Fruit fly (Drosophila melanogaster) whole organism, wandering third instar larva: Measurements from ENCODE around the gene jar.

Experiments used
- Abd-B ChIP-seq: fragments of >200 bp; optimal IDR thresholded peaks from 2 replicates; lab custom pipeline; 2017; ENCODE audit warnings: missing biosample characterization, missing genetic modification characterization
- CG9705 ChIP-seq: fragments of 200-800 bp; sonication (Bioruptor generic); optimal IDR thresholded peaks from 2 replicates; lab custom pipeline; 2018; ENCODE audit warnings: missing biosample characterization, mild to moderate bottlenecking, missing genetic modification characterization
- CrebA ChIP-seq: fragments of 200-800 bp; sonication (Bioruptor generic); optimal IDR thresholded peaks from 2 replicates; lab custom pipeline; 2016; ENCODE audit warnings: missing biosample characterization, mild to moderate bottlenecking, missing genetic modification characterization, borderline replicate concordance
- Dfd ChIP-seq: fragments of >200 bp; optimal IDR thresholded peaks from 2 replicates; lab custom pipeline; 2017; ENCODE audit warnings: missing biosample characterization, missing genetic modification characterization
- Dif ChIP-seq: fragments of 200-275, 200-300 bp; sonication (Bioruptor generic); optimal IDR thresholded peaks from 2 replicates; lab custom pipeline; 2018; ENCODE audit warnings: missing biosample characterization, missing genetic modification characterization; ENCODE audit not compliant: partially characterized antibody
- HLH106 ChIP-seq: fragments of 200-800 bp; optimal IDR thresholded peaks from 3 replicates; lab custom pipeline; 2019; ENCODE audit warnings: missing biosample characterization, mild to moderate bottlenecking, missing genetic modification characterization, moderate library complexity
- Hr78 ChIP-seq: fragments of >200 bp; optimal IDR thresholded peaks from 2 replicates; lab custom pipeline; 2017; ENCODE audit warnings: missing biosample characterization, missing genetic modification characterization
- Hr83 ChIP-seq: fragments of 200-300 bp; sonication (Bioruptor generic); optimal IDR thresholded peaks from 2 replicates; lab custom pipeline; 2016; ENCODE audit warnings: missing biosample characterization, mild to moderate bottlenecking, missing genetic modification characterization, moderate library complexity; ENCODE audit not compliant: poor library complexity, severe bottlenecking
- Myc ChIP-seq: fragments of >200 bp; optimal IDR thresholded peaks from 2 replicates; lab custom pipeline; 2017
- N ChIP-seq: fragments of >200 bp; optimal IDR thresholded peaks from 2 replicates; lab custom pipeline; 2018; ENCODE audit warnings: missing biosample characterization, missing external identifiers, missing genetic modification characterization
- OdsH ChIP-seq: fragments of 200-800 bp; sonication (Bioruptor generic); optimal IDR thresholded peaks from 2 replicates; lab custom pipeline; 2016; ENCODE audit warnings: missing biosample characterization, mild to moderate bottlenecking, missing genetic modification characterization
- Rel ChIP-seq, 2 experiments: fragments of 200-800 bp; sonication (Bioruptor generic) in 1 of 2; optimal IDR thresholded peaks; 2 replicates in 1 of 2; 3 replicates in 1 of 2; lab custom pipeline; 2016 to 2019; ENCODE audit warnings: mild to moderate bottlenecking in 2 of 2, missing biosample characterization in 2 of 2, missing genetic modification characterization in 2 of 2, moderate library complexity in 1 of 2
- Sp1 ChIP-seq: fragments of 200-800 bp; sonication (Bioruptor generic); optimal IDR thresholded peaks from 3 replicates; lab custom pipeline; 2019; ENCODE audit warnings: missing biosample characterization, mild to moderate bottlenecking, missing genetic modification characterization, moderate library complexity
- Vsx2 ChIP-seq: fragments of 200-300, 225-300 bp; sonication (Bioruptor generic); optimal IDR thresholded peaks from 2 replicates; lab custom pipeline; 2018; ENCODE audit warnings: missing biosample characterization, missing genetic modification characterization; ENCODE audit not compliant: partially characterized antibody
- br ChIP-seq: fragments of 200-800 bp; sonication (Bioruptor generic); optimal IDR thresholded peaks from 2 replicates; lab custom pipeline; 2016; ENCODE audit warnings: missing biosample characterization, missing genetic modification characterization
- brk ChIP-seq: fragments of 200-800 bp; sonication (Bioruptor generic); optimal IDR thresholded peaks from 2 replicates; lab custom pipeline; 2016; ENCODE audit warnings: missing biosample characterization, mild to moderate bottlenecking, missing genetic modification characterization
- dmrt93B ChIP-seq: fragments of 200-800 bp; sonication (Bioruptor generic); optimal IDR thresholded peaks from 2 replicates; lab custom pipeline; 2018; ENCODE audit warnings: missing biosample characterization, mild to moderate bottlenecking, missing genetic modification characterization
- dsf ChIP-seq: sonication (Bioruptor generic); optimal IDR thresholded peaks from 2 replicates; lab custom pipeline; 2016; ENCODE audit warnings: missing biosample characterization, missing genetic modification characterization, borderline replicate concordance
- ey ChIP-seq: fragments of 200-800 bp; sonication (Bioruptor generic); optimal IDR thresholded peaks from 2 replicates; lab custom pipeline; 2016; ENCODE audit warnings: missing biosample characterization, missing genetic modification characterization
- foxo ChIP-seq, 2 experiments: fragments of 200-800 bp; sonication (Bioruptor generic); optimal IDR thresholded peaks; 2 replicates in 1 of 2; 3 replicates in 1 of 2; lab custom pipeline; 2016 to 2017; ENCODE audit warnings: missing biosample characterization in 2 of 2, missing genetic modification characterization in 2 of 2
- fru ChIP-seq: fragments of 200-800 bp; sonication (Bioruptor generic); optimal IDR thresholded peaks from 3 replicates; lab custom pipeline; 2016; ENCODE audit warnings: missing biosample characterization, mild to moderate bottlenecking, missing genetic modification characterization
- h ChIP-seq: fragments of 200-800 bp; sonication (Bioruptor generic); optimal IDR thresholded peaks from 3 replicates; lab custom pipeline; 2016; ENCODE audit warnings: missing biosample characterization, mild to moderate bottlenecking, missing genetic modification characterization
- jim ChIP-seq: fragments of 175-275, 200-325 bp; sonication (Bioruptor generic); optimal IDR thresholded peaks from 2 replicates; lab custom pipeline; 2016; ENCODE audit warnings: missing biosample characterization, mild to moderate bottlenecking, missing genetic modification characterization
- lola ChIP-seq: fragments of >200 bp; optimal IDR thresholded peaks from 2 replicates; lab custom pipeline; 2017; ENCODE audit warnings: missing biosample characterization, missing genetic modification characterization
- pan ChIP-seq: fragments of >200 bp; optimal IDR thresholded peaks from 2 replicates; lab custom pipeline; 2017
- psq ChIP-seq: fragments of 200-800 bp; sonication (Bioruptor generic); optimal IDR thresholded peaks from 3 replicates; lab custom pipeline; 2017; ENCODE audit warnings: missing biosample characterization, mild to moderate bottlenecking, missing genetic modification characterization, moderate library complexity
- rgr ChIP-seq: fragments of 200-800 bp; sonication (Bioruptor generic); optimal IDR thresholded peaks from 3 replicates; lab custom pipeline; 2016; ENCODE audit warnings: missing biosample characterization, mild to moderate bottlenecking, missing genetic modification characterization
- sage ChIP-seq: fragments of 200-800 bp; sonication (Bioruptor generic); optimal IDR thresholded peaks from 2 replicates; lab custom pipeline; 2016; ENCODE audit warnings: missing biosample characterization, mild to moderate bottlenecking, missing genetic modification characterization
- sv ChIP-seq: fragments of 200-800 bp; sonication (Bioruptor generic); optimal IDR thresholded peaks from 3 replicates; lab custom pipeline; 2016; ENCODE audit warnings: missing biosample characterization, missing genetic modification characterization
- tai ChIP-seq: sonication (Bioruptor generic); optimal IDR thresholded peaks from 2 replicates; lab custom pipeline; 2016; ENCODE audit warnings: missing biosample characterization, missing genetic modification characterization
- usp ChIP-seq: fragments of >200 bp; optimal IDR thresholded peaks from 2 replicates; lab custom pipeline; 2017; ENCODE audit warnings: missing biosample characterization, missing genetic modification characterization
- woc ChIP-seq: sonication (Bioruptor generic); optimal IDR thresholded peaks from 2 replicates; lab custom pipeline; 2016; ENCODE audit warnings: missing biosample characterization, mild to moderate bottlenecking, missing genetic modification characterization

jar gene

DNA sequence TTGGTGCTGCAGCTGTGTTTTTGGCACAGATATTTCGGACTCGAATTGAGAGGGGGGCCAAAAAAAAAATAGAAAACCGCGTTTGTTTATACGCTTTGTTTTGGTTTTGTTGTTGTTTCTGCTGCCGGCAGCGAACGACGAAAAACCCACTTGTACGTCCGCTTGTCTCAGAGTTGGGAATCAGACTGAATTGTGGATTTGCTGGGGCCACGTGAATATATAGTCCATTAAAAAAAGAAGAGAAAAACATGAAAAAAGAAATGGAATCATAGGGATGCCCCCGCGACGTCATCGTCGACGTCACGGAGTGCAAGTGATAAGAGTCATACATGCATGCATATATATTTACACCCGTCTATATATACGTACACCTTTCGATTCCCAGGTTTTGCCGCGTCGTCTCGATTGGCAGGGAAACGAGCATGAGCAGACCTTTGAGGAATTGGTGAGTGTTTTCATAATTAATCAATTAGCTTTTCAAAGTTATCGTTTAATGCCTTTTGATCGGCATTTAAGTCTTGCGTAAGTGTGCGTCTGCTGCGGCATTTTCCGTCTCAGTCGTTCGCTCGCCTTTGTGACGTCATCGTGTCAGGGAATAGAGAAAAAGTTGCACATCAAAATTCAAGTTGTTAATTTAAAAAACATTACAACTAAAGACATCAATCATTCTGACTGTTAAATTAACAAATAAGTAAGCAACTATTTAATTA is 48.8 kb upstream of the jar start:
- TF ChIP-seq Rel (GFP tag; optimal IDR thresholded peaks at IDR 0.05; lab: Kevin White, UChicago) (no peak), Rel (tag; optimal IDR thresholded peaks at IDR 0.05; lab: Kevin White, UChicago) (peak; percentile 87), h (no peak), lola (GFP tag; lab: Kevin White, UChicago) (no peak), usp (GFP tag; lab: Kevin White, UChicago) (no peak)

DNA sequence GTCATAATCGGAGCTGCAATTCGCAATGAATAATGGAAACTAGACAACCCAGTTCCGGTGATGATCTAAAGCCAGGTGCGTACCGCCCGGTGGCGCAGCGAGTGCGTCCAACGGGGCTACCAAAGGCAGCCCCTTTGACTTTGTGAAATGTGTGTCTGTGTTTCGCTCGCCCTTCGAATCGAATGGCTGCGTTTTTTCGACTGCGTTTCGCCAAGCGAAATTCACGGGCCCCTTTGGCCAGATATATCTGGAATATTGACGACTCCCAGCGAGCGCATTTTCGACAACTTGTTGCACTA is 48.0 kb upstream of the jar start:
- no peak for TF ChIP-seq HLH106 (tag; lab: Kevin White, UChicago)
- TF ChIP-seq, all 38 proteins: peak for 0

DNA sequence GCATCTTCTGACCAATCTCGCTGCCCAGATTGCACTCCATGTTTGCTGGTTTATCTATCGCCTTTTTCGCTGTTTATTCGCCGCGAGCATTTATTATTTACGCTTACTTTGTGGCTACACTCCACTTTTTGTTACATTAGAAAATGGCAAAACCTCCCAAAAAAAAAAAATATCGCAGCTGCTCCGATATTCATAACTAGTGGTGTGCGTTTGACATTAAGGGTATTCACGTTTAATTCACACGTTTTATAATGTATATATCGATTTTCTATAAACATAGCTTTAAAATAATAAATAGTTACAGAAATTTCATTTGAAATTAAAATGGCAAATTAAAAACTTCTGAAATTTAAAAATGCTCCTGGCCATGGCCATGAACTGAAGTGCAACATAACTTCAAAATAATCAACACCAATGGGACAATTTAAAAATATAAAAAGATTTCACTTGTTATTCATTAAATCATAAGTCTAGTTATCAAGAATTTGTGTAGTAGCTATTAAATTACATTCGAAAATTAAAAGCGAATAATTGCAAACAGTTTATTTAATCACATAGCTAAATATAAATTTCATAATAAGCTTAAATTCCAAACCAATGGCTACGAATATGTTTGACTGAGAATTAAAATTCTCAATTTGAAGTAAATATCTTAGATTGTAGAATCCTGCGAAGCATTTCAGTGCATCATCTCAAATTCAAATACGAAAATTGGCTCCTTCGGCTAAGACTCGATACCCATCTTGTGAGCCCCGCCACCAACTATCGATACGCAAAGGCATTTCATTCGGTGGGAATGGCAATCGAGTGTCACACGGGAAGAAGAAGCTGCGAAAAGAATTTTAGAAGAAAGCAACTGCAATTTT is 47.4 kb upstream of the jar start, which contains the start of the genes Nab2 and BRWD3:
Nab2 (minus strand) TSS at position 203 of the 866 bp plus-strand sequence.
BRWD3 (plus strand) TSS at position 784 of the 866 bp plus-strand sequence.
- TF ChIP-seq Hr78 (GFP tag; lab: Kevin White, UChicago): no peak
- TF ChIP-seq fru (GFP tag; lab: Kevin White, UChicago): no peak
- peak in 1 of 2 experiments; percentile 32 for TF ChIP-seq foxo (GFP tag; optimal IDR thresholded peaks at IDR 0.05; lab: Kevin White, UChicago)
- peak; percentile 48 for TF ChIP-seq psq (GFP tag; lab: Kevin White, UChicago)
- TF ChIP-seq Vsx2 (GFP tag; lab: Kevin White, UChicago): no peak
- TF ChIP-seq rgr: no peak
- TF ChIP-seq sage (GFP tag; lab: Kevin White, UChicago): no peak
- peak; percentile 31 for TF ChIP-seq ey (GFP tag; lab: Kevin White, UChicago)
- peak; percentile 7 for TF ChIP-seq HLH106 (tag; lab: Kevin White, UChicago)
- peak; percentile 28 for TF ChIP-seq sv (GFP tag; lab: Kevin White, UChicago)
- TF ChIP-seq woc (GFP tag; lab: Kevin White, UChicago): no peak
- TF ChIP-seq OdsH (GFP tag; lab: Kevin White, UChicago): no peak
- no peak for TF ChIP-seq h
- peak; percentile 66 for TF ChIP-seq Hr83 (GFP tag; lab: Kevin White, UChicago)
- TF ChIP-seq CrebA (GFP tag; lab: Kevin White, UChicago): no peak
- peak; percentile 15 for TF ChIP-seq CG9705
- peak; percentile 26 for TF ChIP-seq Myc (lab: Kevin White, UChicago)
- TF ChIP-seq Dfd: no peak

DNA sequence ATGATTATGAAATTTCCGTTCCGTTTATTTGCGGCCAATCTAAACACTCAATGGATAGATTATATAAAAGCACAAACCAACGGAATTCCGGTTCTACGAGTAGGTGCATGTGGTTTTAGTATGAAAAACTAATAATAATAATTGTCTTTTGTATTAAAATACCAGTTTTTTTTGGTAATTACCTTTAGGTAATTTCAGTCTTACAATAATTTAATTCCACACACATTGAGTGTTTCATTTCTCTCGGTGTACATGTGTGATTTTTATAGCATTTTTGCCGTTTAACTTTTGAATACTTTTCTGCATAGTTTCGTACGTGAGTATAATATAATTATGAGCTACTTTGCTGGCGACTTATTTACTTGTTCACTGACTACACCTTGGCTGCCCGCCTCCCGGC is 32.0 kb upstream of the jar start:
- TF ChIP-seq lola (GFP tag; lab: Kevin White, UChicago) (no peak), Myc (lab: Kevin White, UChicago) (no peak), dsf (GFP tag; lab: Kevin White, UChicago) (no peak), Abd-B (GFP tag; lab: Kevin White, UChicago) (no peak), HLH106 (tag; lab: Kevin White, UChicago) (no peak), Dif (GFP tag; lab: Kevin White, UChicago) (no peak), brk (GFP tag; lab: Kevin White, UChicago) (no peak), Hr78 (GFP tag; lab: Kevin White, UChicago) (no peak), dmrt93B (GFP tag; lab: Kevin White, UChicago) (no peak), tai (no peak), pan (lab: Kevin White, UChicago) (no peak), N (no peak), Hr83 (GFP tag; lab: Kevin White, UChicago) (no peak), OdsH (GFP tag; lab: Kevin White, UChicago) (no peak), woc (GFP tag; lab: Kevin White, UChicago) (no peak), jim (no peak), Sp1 (GFP tag; lab: Kevin White, UChicago) (no peak), br (GFP tag; lab: Kevin White, UChicago) (no peak), ey (GFP tag; lab: Kevin White, UChicago) (no peak), Vsx2 (GFP tag; lab: Kevin White, UChicago) (no peak)
